Fruit fly (Drosophila melanogaster) Kc167 (cell line): Measurements from ENCODE around the gene ais.

Source experiments
- h ChIP-seq: fragments of >200 bp; optimal IDR thresholded peaks from 3 replicates; lab custom pipeline; 2018; ENCODE audit warnings: missing external identifiers
- insv ChIP-seq: fragments of >200 bp; optimal IDR thresholded peaks from 3 replicates; lab custom pipeline; 2018; ENCODE audit warnings: missing external identifiers
- psq ChIP-seq: fragments of >200 bp; optimal IDR thresholded peaks from 2 replicates; lab custom pipeline; 2017; ENCODE audit warnings: missing external identifiers
- ttk ChIP-seq: sonication (Bioruptor generic); optimal IDR thresholded peaks from 2 replicates; lab custom pipeline; 2017; ENCODE audit warnings: missing external identifiers

DNA sequence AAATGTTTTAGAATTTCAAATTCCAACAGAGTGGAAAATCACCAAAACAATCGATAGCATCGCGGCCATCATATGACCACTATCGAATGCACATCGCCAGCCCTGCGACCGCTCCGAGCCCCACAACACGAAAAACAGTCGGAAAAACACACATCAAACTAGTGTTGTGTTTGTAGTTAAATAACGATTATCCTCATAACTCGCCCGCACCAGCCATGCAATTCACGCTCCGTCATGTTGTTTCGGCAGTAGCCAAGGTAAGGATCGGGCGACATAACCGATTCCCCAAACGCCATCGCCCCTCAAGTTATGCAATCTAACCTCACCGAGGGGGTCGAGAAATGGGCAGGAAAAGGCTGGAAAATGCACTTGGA is 42.5 kb upstream of the ais start:
- TF ChIP-seq h (lab: Kevin White, UChicago) (no peak), ttk (lab: Kevin White, UChicago) (no peak), psq (lab: Kevin White, UChicago) (no peak), insv (lab: Kevin White, UChicago) (no peak)
